Worm (Caenorhabditis elegans): ENCODE results near the gene cng-1.
"Not testable (repeated sequence)": the region's sequence is repeated elsewhere in the genome, so short reads cannot be mapped to it uniquely, and the experiment has no call there.

cng-1 gene

ce11 chrV:15052368-15052767 lies 21.1 kb upstream of the cng-1 start, which contains the start of the genes fbxa-82 and C25D7.5:
Gene fbxa-82 (minus strand): TSS chrV:15052530.
Gene C25D7.5 (plus strand): TSS chrV:15052650.
- TF ChIP-seq nhr-85 (tag) (no peak), lin-14 (GFP tag; optimal IDR thresholded peaks at IDR 0.05) (no peak), ets-5 (GFP tag; IDR thresholded peaks at IDR 0.05) (no peak), ama-1 (optimal IDR thresholded peaks at IDR 0.05) (no peak), lin-35 (GFP tag; optimal IDR thresholded peaks at IDR 0.05) (no peak), ceh-90 (tag; optimal IDR thresholded peaks at IDR 0.05) (no peak), nhr-12 (tag; optimal IDR thresholded peaks at IDR 0.05) (no peak), irx-1 (tag; optimal IDR thresholded peaks at IDR 0.05) (no peak), blmp-1 (tag; optimal IDR thresholded peaks at IDR 0.05) (no peak), snu-23 (GFP tag; optimal IDR thresholded peaks at IDR 0.05) (no peak), nhr-20 (tag; optimal IDR thresholded peaks at IDR 0.05) (no peak), nhr-11 (tag; optimal IDR thresholded peaks at IDR 0.05) (no peak), pqm-1 (tag; optimal IDR thresholded peaks at IDR 0.05) (no peak), sup-37 (GFP tag; optimal IDR thresholded peaks at IDR 0.05) (no peak), lin-15B (tag; optimal IDR thresholded peaks at IDR 0.05) (no peak)

ce11 chrV:15051720-15052119 lies 20.4 kb upstream of the cng-1 start:
- TF ChIP-seq ceh-88 (GFP tag; IDR thresholded peaks at IDR 0.05) = no peak
- no peak for TF ChIP-seq egl-27 (tag; optimal IDR thresholded peaks at IDR 0.05)
- TF ChIP-seq unc-98 (GFP tag; IDR thresholded peaks at IDR 0.05) = no peak
- no peak for TF ChIP-seq dpl-1 (GFP tag; optimal IDR thresholded peaks at IDR 0.05)
- TF ChIP-seq vab-15 (tag; optimal IDR thresholded peaks at IDR 0.05) = no peak
- TF ChIP-seq ztf-4 (tag; optimal IDR thresholded peaks at IDR 0.05) = no peak
- TF ChIP-seq sup-37 (GFP tag; optimal IDR thresholded peaks at IDR 0.05) = no peak
- no peak for TF ChIP-seq nhr-19 (GFP tag; conservative IDR thresholded peaks at IDR 0.05)
- TF ChIP-seq C34B4.2 (tag; optimal IDR thresholded peaks at IDR 0.05) = no peak
- no peak for TF ChIP-seq snpc-4 (tag; optimal IDR thresholded peaks at IDR 0.05)
- no peak for TF ChIP-seq ceh-63 (GFP tag; optimal IDR thresholded peaks at IDR 0.05)
- TF ChIP-seq nhr-84 (tag; optimal IDR thresholded peaks at IDR 0.05) = no peak

- TF ChIP-seq dpl-1 (GFP tag; optimal IDR thresholded peaks at IDR 0.05) (peak in 2 of 3 experiments; percentile 14 to 46), nhr-77 (tag; optimal IDR thresholded peaks at IDR 0.05) (no peak), alr-1 (tag; optimal IDR thresholded peaks at IDR 0.05; ENCODE audit: borderline replicate concordance) (no peak), lin-35 (GFP tag; optimal IDR thresholded peaks at IDR 0.05) (no peak), aly-2 (tag; optimal IDR thresholded peaks at IDR 0.05) (no peak), hlh-17 (GFP tag; optimal IDR thresholded peaks at IDR 0.05; ENCODE audit: borderline replicate concordance) (no peak), ztf-4 (tag; optimal IDR thresholded peaks at IDR 0.05) (no peak), fkh-4 (tag; optimal IDR thresholded peaks at IDR 0.05; ENCODE audit: borderline replicate concordance) (no peak), nhr-85 (tag) (peak; percentile 47), snu-23 (GFP tag; optimal IDR thresholded peaks at IDR 0.05) (no peak), fkh-10 (GFP tag; optimal IDR thresholded peaks at IDR 0.05) (no peak), rnt-1 (tag; optimal IDR thresholded peaks at IDR 0.05) (no peak), irx-1 (tag; optimal IDR thresholded peaks at IDR 0.05) (no peak), unc-130 (tag; optimal IDR thresholded peaks at IDR 0.05) (no peak), egl-13 (tag; optimal IDR thresholded peaks at IDR 0.05) (no peak), lsy-2 (tag; optimal IDR thresholded peaks at IDR 0.05) (no peak), efl-1 (optimal IDR thresholded peaks at IDR 0.05) (peak; percentile 1 to 39), efl-1 (GFP tag; optimal IDR thresholded peaks at IDR 0.05 in 1 of 2) (peak in 1 of 2 experiments; percentile 29)
These were observed 16.8 kb upstream of the cng-1 start, which contains the start of gene sdc-3 for ce11 chrV:15048107-15048506. Gene sdc-3 (minus strand): TSS chrV:15048207.

- not testable (repeated sequence) for TF ChIP-seq fkh-8, nhr-76, C34B4.2 (tag; optimal IDR thresholded peaks at IDR 0.05)
These were observed 5.5 kb upstream of the cng-1 start, which contains the start of gene melo-3 for ce11 chrV:15036769-15037168. Gene melo-3 (minus strand): TSS chrV:15036869.
